Fruit fly (Drosophila melanogaster): ENCODE results near the gene CG31142.
A peak's percentile ranks its signal among the peaks of the same experiment; 100 is the strongest.

DNA sequence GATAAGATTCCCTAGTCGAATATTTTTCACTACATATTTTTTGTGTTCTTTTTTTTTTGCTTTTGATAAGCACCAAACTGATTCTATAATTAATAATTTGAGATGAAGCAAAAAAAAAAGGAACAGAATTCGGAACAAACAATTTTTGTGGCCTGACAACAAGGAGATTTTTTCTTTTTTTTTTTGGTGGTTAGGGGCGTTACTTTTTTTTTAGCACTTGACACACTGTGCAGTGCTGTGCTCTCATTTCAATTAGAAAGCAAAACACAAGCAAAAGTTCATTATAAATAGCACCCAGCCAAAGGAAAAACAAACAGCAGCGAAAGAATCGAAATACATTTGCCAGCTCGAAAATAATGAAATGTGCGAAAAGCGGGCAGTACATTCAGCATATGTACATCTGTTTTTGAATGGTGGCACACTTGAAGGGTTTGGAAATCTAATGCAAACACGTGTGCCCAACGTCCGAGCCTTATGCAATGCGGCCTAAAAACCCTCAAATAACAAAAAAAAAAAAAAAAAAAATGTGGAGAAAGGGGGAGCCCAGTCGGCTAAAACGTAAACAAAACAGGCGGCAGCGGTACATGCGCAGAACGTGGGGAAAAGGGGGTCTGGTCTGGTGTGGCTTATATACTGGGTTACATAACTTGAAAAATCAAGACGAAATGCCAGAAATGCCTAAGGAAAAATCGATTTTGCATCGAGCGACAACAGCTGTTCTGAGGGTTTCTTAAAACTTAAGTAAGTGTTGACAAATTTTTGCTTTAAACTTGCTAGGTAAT, 12.8 kb downstream of the CG31142 start:
- TF ChIP-seq OdsH (GFP tag; optimal IDR thresholded peaks at IDR 0.05) (no peak), fru (GFP tag; optimal IDR thresholded peaks at IDR 0.05) (peak; percentile 30), sv (GFP tag; optimal IDR thresholded peaks at IDR 0.05) (no peak), CG32264 (GFP tag; optimal IDR thresholded peaks at IDR 0.05) (no peak), Myc (optimal IDR thresholded peaks at IDR 0.05) (no peak), psq (GFP tag; optimal IDR thresholded peaks at IDR 0.05) (no peak), HLH106 (tag; optimal IDR thresholded peaks at IDR 0.05) (no peak), lola (GFP tag; optimal IDR thresholded peaks at IDR 0.05) (no peak), CG9705 (GFP tag; optimal IDR thresholded peaks at IDR 0.05) (no peak), h (GFP tag; optimal IDR thresholded peaks at IDR 0.05) (peak; percentile 30), usp (GFP tag; optimal IDR thresholded peaks at IDR 0.05) (no peak), tai (GFP tag; optimal IDR thresholded peaks at IDR 0.05) (no peak), br (GFP tag; optimal IDR thresholded peaks at IDR 0.05) (no peak)
